Fruit fly (Drosophila melanogaster) whole organism, embryonic: Measurements from ENCODE around the gene CG34057.

ENCODE experiments used
- Antp ChIP-seq: fragments of 200-800 bp; sonication (Bioruptor generic); optimal IDR thresholded peaks from 3 replicates; lab custom pipeline; 2016; ENCODE audit warnings: missing biosample characterization, missing genetic modification characterization
- Atf6 ChIP-seq: fragments of 200-800 bp; sonication (Bioruptor generic); IDR thresholded peaks from 2 replicates; pipeline ENCODE4 v1.3.6; 2022; ENCODE audit warnings: missing biosample characterization, missing genetic modification characterization
- C15 ChIP-seq: fragments of 200-800 bp; sonication (Bioruptor generic); IDR thresholded peaks from 3 replicates; pipeline ENCODE4 v1.3.6; 2022; ENCODE audit warnings: missing biosample characterization, missing genetic modification characterization
- CG10147 ChIP-seq: fragments of 200-800 bp; sonication (Bioruptor generic); optimal IDR thresholded peaks from 2 replicates; lab custom pipeline; 2019; ENCODE audit warnings: missing biosample characterization, mild to moderate bottlenecking, missing genetic modification characterization, moderate library complexity
- CG1024 ChIP-seq: fragments of 200-800 bp; sonication (Bioruptor generic); IDR thresholded peaks from 2 replicates; pipeline ENCODE4 v1.3.6; 2022; ENCODE audit warnings: missing biosample characterization, missing genetic modification characterization
- CG10366 ChIP-seq: fragments of 200-800 bp; sonication (Bioruptor generic); IDR thresholded peaks from 2 replicates; pipeline ENCODE4 v1.3.6; 2022; ENCODE audit warnings: missing biosample characterization, missing genetic modification characterization
- CG14441 ChIP-seq: fragments of 200-800 bp; sonication (Bioruptor generic); IDR thresholded peaks from 2 replicates; pipeline ENCODE4 v1.3.6; 2022; ENCODE audit warnings: missing biosample characterization, missing genetic modification characterization
- CG14860 ChIP-seq: fragments of 200-800 bp; sonication (Bioruptor generic); IDR thresholded peaks from 3 replicates; pipeline ENCODE4 v1.3.6; 2022; ENCODE audit warnings: missing biosample characterization, missing genetic modification characterization; ENCODE audit not compliant: partially characterized antibody
- CG17385 ChIP-seq: fragments of 200-800 bp; sonication (Bioruptor generic); optimal IDR thresholded peaks from 3 replicates; lab custom pipeline; 2018; ENCODE audit warnings: missing biosample characterization, mild to moderate bottlenecking, missing genetic modification characterization
- CG31388 ChIP-seq: fragments of 200-800 bp; sonication (Bioruptor generic); optimal IDR thresholded peaks from 2 replicates; lab custom pipeline; 2016; ENCODE audit warnings: missing biosample characterization, missing genetic modification characterization
- CG4328 ChIP-seq: fragments of 200-800 bp; sonication (Bioruptor generic); optimal IDR thresholded peaks from 3 replicates; lab custom pipeline; 2017; ENCODE audit warnings: missing biosample characterization, missing genetic modification reagents, missing genetic modification characterization
- CG4617 ChIP-seq: fragments of 200-800 bp; sonication (Bioruptor generic); optimal IDR thresholded peaks from 3 replicates; lab custom pipeline; 2016; ENCODE audit warnings: missing biosample characterization, missing genetic modification characterization, borderline replicate concordance
- CG6683 ChIP-seq: fragments of 200-800 bp; sonication (Bioruptor generic); optimal IDR thresholded peaks from 2 replicates; lab custom pipeline; 2017; ENCODE audit warnings: missing biosample characterization, mild to moderate bottlenecking, missing genetic modification characterization, missing genetic modification reagents
- CG6765 ChIP-seq: fragments of 200-800 bp; sonication (Bioruptor generic); optimal IDR thresholded peaks from 3 replicates; lab custom pipeline; 2017; ENCODE audit warnings: missing biosample characterization, mild to moderate bottlenecking, missing genetic modification characterization
- CG6813 ChIP-seq: fragments of 200-800 bp; sonication (Bioruptor generic); optimal IDR thresholded peaks from 2 replicates; lab custom pipeline; 2017; ENCODE audit warnings: missing biosample characterization, missing genetic modification characterization, mild to moderate bottlenecking, moderate library complexity, missing genetic modification reagents
- CG8089 ChIP-seq: fragments of 200-800 bp; sonication (Bioruptor generic); optimal IDR thresholded peaks from 3 replicates; lab custom pipeline; 2016; ENCODE audit warnings: missing biosample characterization, missing genetic modification characterization
- CG8290 ChIP-seq, 3 experiments: fragments of 200-800 bp; sonication (Bioruptor generic); optimal IDR thresholded peaks; 2 replicates each; lab custom pipeline; 2016 to 2019; ENCODE audit warnings: missing biosample characterization in 3 of 3, missing genetic modification characterization in 3 of 3, mild to moderate bottlenecking in 2 of 3, moderate library complexity in 1 of 3
- CG8765 ChIP-seq: fragments of 200-800 bp; sonication (Bioruptor generic); IDR thresholded peaks from 2 replicates; pipeline ENCODE4 v1.3.6; 2022; ENCODE audit warnings: missing biosample characterization, missing genetic modification characterization
- CG9437 ChIP-seq: fragments of 200-800 bp; sonication (Bioruptor generic); optimal IDR thresholded peaks from 2 replicates; lab custom pipeline; 2018; ENCODE audit warnings: missing biosample characterization, mild to moderate bottlenecking, missing genetic modification characterization
- D19B ChIP-seq: fragments of 200-800 bp; sonication (Bioruptor generic); optimal IDR thresholded peaks from 2 replicates; lab custom pipeline; 2017; ENCODE audit warnings: missing biosample characterization, mild to moderate bottlenecking, missing genetic modification characterization
- Deaf1 ChIP-seq: fragments of 200-800 bp; optimal IDR thresholded peaks from 3 replicates; lab custom pipeline; 2019; ENCODE audit warnings: missing biosample characterization, mild to moderate bottlenecking, missing genetic modification characterization, moderate library complexity
- Dek ChIP-seq: fragments of 200-800 bp; sonication (Bioruptor generic); optimal IDR thresholded peaks from 3 replicates; lab custom pipeline; 2019; ENCODE audit warnings: missing biosample characterization, mild to moderate bottlenecking, missing genetic modification characterization, moderate library complexity
- Doc2 ChIP-seq: fragments of 200-800 bp; sonication (Bioruptor generic); IDR thresholded peaks from 2 replicates; pipeline ENCODE4 v1.3.6; 2022; ENCODE audit warnings: missing biosample characterization, missing genetic modification characterization
- Ets97D ChIP-seq: fragments of 200-800 bp; sonication (Bioruptor generic); optimal IDR thresholded peaks from 3 replicates; lab custom pipeline; 2016; ENCODE audit warnings: missing biosample characterization, missing genetic modification characterization
- Hand ChIP-seq: fragments of 200-800 bp; sonication (Bioruptor generic); optimal IDR thresholded peaks from 2 replicates; lab custom pipeline; 2017; ENCODE audit warnings: mild to moderate bottlenecking, missing biosample characterization, missing genetic modification reagents, missing genetic modification characterization
- Lpt ChIP-seq: fragments of >200 bp; optimal IDR thresholded peaks from 2 replicates; lab custom pipeline; 2018; ENCODE audit warnings: missing biosample characterization, missing genetic modification characterization
- Mes4 ChIP-seq: fragments of 200-800 bp; sonication (Bioruptor generic); optimal IDR thresholded peaks from 2 replicates; lab custom pipeline; 2016; ENCODE audit warnings: missing biosample characterization, missing genetic modification characterization
- NC2β ChIP-seq: fragments of 200-800 bp; sonication (Bioruptor generic); optimal IDR thresholded peaks from 2 replicates; lab custom pipeline; 2016; ENCODE audit warnings: missing biosample characterization, missing genetic modification characterization
- Oli ChIP-seq: fragments of 200-800 bp; sonication (Bioruptor generic); optimal IDR thresholded peaks from 2 replicates; lab custom pipeline; 2018; ENCODE audit warnings: missing biosample characterization, mild to moderate bottlenecking, missing genetic modification characterization, moderate library complexity
- Ptx1 ChIP-seq: fragments of 200-800 bp; sonication (Bioruptor generic); IDR thresholded peaks from 2 replicates; pipeline ENCODE4 v1.3.6; 2022; ENCODE audit warnings: missing biosample characterization, missing genetic modification characterization
- Rx ChIP-seq: fragments of 200-800 bp; sonication (Bioruptor generic); IDR thresholded peaks from 2 replicates; pipeline ENCODE4 v1.3.6; 2022; ENCODE audit warnings: missing biosample characterization, missing genetic modification characterization
- Sin3A ChIP-seq: fragments of >200 bp; optimal IDR thresholded peaks from 2 replicates; lab custom pipeline; 2018
- Sox102F ChIP-seq: fragments of 200-800 bp; sonication (Bioruptor generic); optimal IDR thresholded peaks from 2 replicates; lab custom pipeline; 2018; ENCODE audit warnings: missing biosample characterization, mild to moderate bottlenecking, missing genetic modification characterization, moderate library complexity
- Spps ChIP-seq: fragments of 200-800 bp; sonication (Bioruptor generic); optimal IDR thresholded peaks from 2 replicates; lab custom pipeline; 2018; ENCODE audit warnings: missing biosample characterization, mild to moderate bottlenecking, missing genetic modification characterization
- Ssrp ChIP-seq: fragments of 200-800 bp; sonication (Bioruptor generic); optimal IDR thresholded peaks from 2 replicates; lab custom pipeline; 2018; ENCODE audit warnings: missing biosample characterization, mild to moderate bottlenecking, missing genetic modification characterization, moderate library complexity
- az2 ChIP-seq: fragments of 200-800 bp; sonication (Bioruptor generic); optimal IDR thresholded peaks from 3 replicates; lab custom pipeline; 2016; ENCODE audit warnings: missing biosample characterization, missing genetic modification characterization
- cato ChIP-seq: fragments of 200-800 bp; sonication (Bioruptor generic); optimal IDR thresholded peaks from 2 replicates; lab custom pipeline; 2016; ENCODE audit warnings: missing biosample characterization, missing genetic modification characterization, borderline replicate concordance
- corto ChIP-seq: fragments of 200-800 bp; sonication (Bioruptor generic); optimal IDR thresholded peaks from 2 replicates; lab custom pipeline; 2016; ENCODE audit warnings: missing biosample characterization, mild to moderate bottlenecking, missing genetic modification characterization, moderate library complexity
- dmrt11E ChIP-seq: fragments of 200-800 bp; sonication (Bioruptor generic); optimal IDR thresholded peaks from 3 replicates; lab custom pipeline; 2018; ENCODE audit warnings: missing biosample characterization, mild to moderate bottlenecking, missing genetic modification characterization, moderate library complexity
- emc ChIP-seq: fragments of 200-800 bp; sonication (Bioruptor generic); optimal IDR thresholded peaks from 2 replicates; lab custom pipeline; 2016; ENCODE audit warnings: missing biosample characterization, missing genetic modification characterization
- grn ChIP-seq: fragments of 200-800 bp; sonication (Bioruptor generic); optimal IDR thresholded peaks from 3 replicates; lab custom pipeline; 2017; ENCODE audit warnings: missing biosample characterization, missing genetic modification characterization
- mam ChIP-seq: fragments of 200-800 bp; sonication (Bioruptor generic); optimal IDR thresholded peaks from 3 replicates; lab custom pipeline; 2016; ENCODE audit warnings: missing biosample characterization, missing genetic modification characterization
- mld ChIP-seq: fragments of 200-800 bp; sonication (Bioruptor generic); IDR thresholded peaks from 3 replicates; pipeline ENCODE4 v1.3.6; 2022; ENCODE audit warnings: missing biosample characterization, missing genetic modification characterization; ENCODE audit not compliant: partially characterized antibody
- pho ChIP-seq: fragments of 200-800 bp; sonication (Bioruptor generic); optimal IDR thresholded peaks from 2 replicates; lab custom pipeline; 2016; ENCODE audit warnings: missing biosample characterization, missing genetic modification characterization
- pzg ChIP-seq: fragments of 200-800 bp; sonication (Bioruptor generic); optimal IDR thresholded peaks from 3 replicates; lab custom pipeline; 2018; ENCODE audit warnings: missing biosample characterization, mild to moderate bottlenecking, missing genetic modification characterization, moderate library complexity
- ro ChIP-seq: fragments of 200-800 bp; sonication (Bioruptor generic); IDR thresholded peaks from 2 replicates; pipeline ENCODE4 v1.3.6; 2022; ENCODE audit warnings: missing biosample characterization, missing genetic modification characterization
- stc ChIP-seq: fragments of 200-800 bp; sonication (Bioruptor generic); IDR thresholded peaks from 2 replicates; pipeline ENCODE4 v1.3.6; 2022; ENCODE audit warnings: missing biosample characterization, missing genetic modification characterization
- sug ChIP-seq: fragments of 200-800 bp; optimal IDR thresholded peaks from 2 replicates; lab custom pipeline; 2019; ENCODE audit warnings: missing biosample characterization, mild to moderate bottlenecking, missing genetic modification characterization, moderate library complexity
- tin ChIP-seq: fragments of 200-800 bp; sonication (Bioruptor generic); optimal IDR thresholded peaks from 3 replicates; lab custom pipeline; 2016; ENCODE audit warnings: missing biosample characterization, missing genetic modification characterization
- unc-4 ChIP-seq: fragments of 200-800 bp; sonication (Bioruptor generic); IDR thresholded peaks from 2 replicates; pipeline ENCODE4 v1.3.6; 2022; ENCODE audit warnings: missing biosample characterization, missing genetic modification characterization; ENCODE audit not compliant: partially characterized antibody
- vfl ChIP-seq: fragments of 200-800 bp; sonication (Bioruptor generic); optimal IDR thresholded peaks from 2 replicates; lab custom pipeline; 2016; ENCODE audit warnings: missing biosample characterization, missing genetic modification characterization

The CG34057 gene

DNA sequence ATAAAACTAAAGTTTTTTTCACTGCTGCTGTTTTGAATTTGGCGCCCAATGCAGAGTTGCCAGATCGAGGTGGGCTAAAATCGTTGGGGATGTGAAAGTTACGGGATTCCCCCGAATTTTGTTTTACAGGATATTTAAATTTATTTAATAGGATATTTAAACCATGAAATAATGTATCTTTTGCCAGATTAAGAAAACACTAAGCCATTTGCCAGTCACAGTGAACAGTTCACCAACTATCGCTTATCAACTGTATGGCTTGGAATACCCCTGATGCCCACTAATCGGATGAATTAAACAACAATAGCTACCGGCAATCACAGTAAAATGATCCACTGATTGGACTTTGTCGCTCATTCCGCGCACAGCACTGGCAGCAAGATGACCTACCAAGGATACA, 46.1 kb upstream of the CG34057 start, which contains the start of gene Dci (continued):
- TF ChIP-seq pzg (GFP tag; lab: Kevin White, UChicago) (peak; percentile 59), Sin3A (lab: Kevin White, UChicago) (peak; percentile 83), unc-4 (GFP tag; lab: Robert Waterston, UW) (peak; percentile 82), Ssrp (tag; lab: Kevin White, UChicago) (peak; percentile 67), Ptx1 (GFP tag; lab: Robert Waterston, UW) (peak; percentile 80), cato (GFP tag; lab: Kevin White, UChicago) (peak; percentile 48), Ets97D (peak; percentile 70), vfl (GFP tag; lab: Kevin White, UChicago) (peak; percentile 35), CG4617 (GFP tag; lab: Kevin White, UChicago) (peak; percentile 77), pho (GFP tag; lab: Kevin White, UChicago) (peak; percentile 47), Atf6 (peak; percentile 76), Lpt (GFP tag; lab: Kevin White, UChicago) (no peak), ro (GFP tag; lab: Robert Waterston, UW) (peak; percentile 10; the same call in 1 of the 2 replicates), Oli (peak; percentile 50), CG8089 (GFP tag; lab: Kevin White, UChicago) (peak; percentile 60), Doc2 (GFP tag; lab: Robert Waterston, UW) (no peak), emc (no peak), CG6765 (GFP tag; lab: Kevin White, UChicago) (no peak), CG1024 (peak; percentile 38; the same call in 1 of the 2 replicates), CG17385 (GFP tag; lab: Kevin White, UChicago) (peak; percentile 24), grn (GFP tag; lab: Kevin White, UChicago) (no peak), stc (GFP tag; lab: Robert Waterston, UW) (no peak), tin (GFP tag; lab: Kevin White, UChicago) (peak; percentile 56), mld (GFP tag; lab: Robert Waterston, UW) (no peak; the same call in 2 of the 3 replicates), CG9437 (GFP tag; lab: Kevin White, UChicago) (peak; percentile 19), NC2β (GFP tag; lab: Kevin White, UChicago) (peak; percentile 46), corto (GFP tag; lab: Kevin White, UChicago) (no peak), CG4328 (GFP tag; lab: Kevin White, UChicago) (no peak), CG31388 (GFP tag; lab: Kevin White, UChicago) (no peak), CG10366 (GFP tag; lab: Robert Waterston, UW) (peak; percentile 82), CG14441 (GFP tag; lab: Robert Waterston, UW) (peak; percentile 87), mam (GFP tag; lab: Kevin White, UChicago) (peak; percentile 89)

DNA sequence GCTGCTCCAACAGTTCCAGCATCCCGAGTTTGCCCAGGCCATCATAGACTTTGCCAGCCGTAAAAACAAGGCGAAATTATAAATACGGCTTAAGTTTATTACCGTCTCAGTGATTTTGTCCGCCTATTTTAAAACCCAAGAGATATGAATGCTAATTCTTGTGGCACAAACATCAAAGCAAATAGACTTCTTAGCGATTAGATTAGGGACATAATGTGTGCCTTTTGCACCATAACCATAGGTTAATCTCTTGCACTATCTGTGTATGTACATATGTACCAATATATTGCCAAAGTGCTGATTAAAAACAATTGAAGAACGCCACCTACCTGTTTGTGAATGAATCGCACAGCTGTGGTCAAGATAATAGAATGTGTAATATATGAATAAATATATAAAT, 44.9 kb upstream of the CG34057 start:
- no peak for TF ChIP-seq az2
- TF ChIP-seq D19B (GFP tag; lab: Kevin White, UChicago): no peak
- TF ChIP-seq CG6813 (GFP tag; lab: Kevin White, UChicago): peak; percentile 27
- TF ChIP-seq CG8765: no peak
- TF ChIP-seq cato (GFP tag; lab: Kevin White, UChicago): no peak
- TF ChIP-seq CG10147: no peak
- TF ChIP-seq CG6683 (GFP tag; lab: Kevin White, UChicago): no peak
- TF ChIP-seq Dek (tag; lab: Kevin White, UChicago): no peak
- no peak for TF ChIP-seq Rx (GFP tag; lab: Robert Waterston, UW)
- no peak for TF ChIP-seq Spps (tag; lab: Kevin White, UChicago)
- no peak for TF ChIP-seq Sox102F (GFP tag; lab: Kevin White, UChicago)
- TF ChIP-seq dmrt11E (tag; lab: Kevin White, UChicago): no peak
- no peak for TF ChIP-seq CG8290 (GFP tag; optimal IDR thresholded peaks at IDR 0.05; lab: Kevin White, UChicago)
- TF ChIP-seq CG8290 (tag; optimal IDR thresholded peaks at IDR 0.05; lab: Kevin White, UChicago): peak in 1 of 2 experiments; percentile 15
- no peak for TF ChIP-seq Mes4 (GFP tag; lab: Kevin White, UChicago)
- TF ChIP-seq Deaf1 (tag; lab: Kevin White, UChicago): no peak
- TF ChIP-seq C15 (GFP tag; lab: Robert Waterston, UW): no peak
- no peak for TF ChIP-seq sug (tag; lab: Kevin White, UChicago)
- no peak for TF ChIP-seq Antp (GFP tag; lab: Kevin White, UChicago)
- TF ChIP-seq CG14860 (GFP tag; lab: Robert Waterston, UW): no peak
- TF ChIP-seq Hand (GFP tag; lab: Kevin White, UChicago): no peak
